Fruit fly (Drosophila melanogaster): ENCODE measurements around the gene ome.

ome gene

dm6 chr3L:14665802-14666351 lies 6.8 kb upstream of the ome start (continued):
- TF ChIP-seq Dll (GFP tag; IDR thresholded peaks at IDR 0.05; ENCODE audit: partially characterized antibody) (no peak), disco-r (GFP tag; optimal IDR thresholded peaks at IDR 0.05) (peak; percentile 79), hb (GFP tag; IDR thresholded peaks at IDR 0.05; ENCODE audit: partially characterized antibody) (no peak), lov (optimal IDR thresholded peaks at IDR 0.05) (no peak), lov (GFP tag; IDR thresholded peaks at IDR 0.05) (peak; percentile 88), Ptx1 (GFP tag; IDR thresholded peaks at IDR 0.05) (peak; percentile 86), Xbp1 (GFP tag; optimal IDR thresholded peaks at IDR 0.05) (peak; percentile 92), tin (GFP tag; optimal IDR thresholded peaks at IDR 0.05) (peak; percentile 91), Bteb2 (GFP tag; optimal IDR thresholded peaks at IDR 0.05) (peak; percentile 77), Oli (tag; optimal IDR thresholded peaks at IDR 0.05) (peak; percentile 92), HmgD (GFP tag; optimal IDR thresholded peaks at IDR 0.05) (peak; percentile 76), Drgx (GFP tag; IDR thresholded peaks at IDR 0.05) (peak; percentile 90), ind (GFP tag; optimal IDR thresholded peaks at IDR 0.05) (peak; percentile 80), CG1529 (GFP tag; optimal IDR thresholded peaks at IDR 0.05) (peak; percentile 86), klu (GFP tag; IDR thresholded peaks at IDR 0.05) (0 out of 2 replicates have a peak, but pooled peaks have one; percentile 35), CrebB (tag; optimal IDR thresholded peaks at IDR 0.05) (peak; percentile 83), CG6654 (GFP tag; optimal IDR thresholded peaks at IDR 0.05) (peak; percentile 71), CG4424 (GFP tag; optimal IDR thresholded peaks at IDR 0.05) (peak; percentile 75), Jarid2 (GFP tag; optimal IDR thresholded peaks at IDR 0.05) (peak; percentile 54), CG4707 (GFP tag; optimal IDR thresholded peaks at IDR 0.05) (peak; percentile 86), pan (optimal IDR thresholded peaks at IDR 0.05) (no peak), pan (GFP tag; optimal IDR thresholded peaks at IDR 0.05 in 1 of 2, IDR thresholded peaks at IDR 0.05 in 1 of 2) (peak in 1 of 2 experiments; percentile 90), her (GFP tag; optimal IDR thresholded peaks at IDR 0.05) (peak; percentile 79), CG1602 (GFP tag; optimal IDR thresholded peaks at IDR 0.05) (peak; percentile 87), bowl (GFP tag; IDR thresholded peaks at IDR 0.05) (0 out of 2 replicates have a peak, but pooled peaks have one; percentile 57), Lpt (GFP tag; optimal IDR thresholded peaks at IDR 0.05) (no peak), seq (GFP tag; IDR thresholded peaks at IDR 0.05) (peak; percentile 83), CG10321 (GFP tag; IDR thresholded peaks at IDR 0.05) (no peak), Spps (tag; optimal IDR thresholded peaks at IDR 0.05) (peak; percentile 85), ERR (GFP tag; optimal IDR thresholded peaks at IDR 0.05) (peak; percentile 79), CG30431 (GFP tag; optimal IDR thresholded peaks at IDR 0.05) (peak; percentile 82), CG12391 (tag; optimal IDR thresholded peaks at IDR 0.05) (peak; percentile 93), CG11696 (GFP tag; IDR thresholded peaks at IDR 0.05) (peak; percentile 73), knrl (GFP tag; IDR thresholded peaks at IDR 0.05; ENCODE audit: partially characterized antibody) (no peak), ci (GFP tag; IDR thresholded peaks at IDR 0.05) (peak; percentile 95), Kr (GFP tag; optimal IDR thresholded peaks at IDR 0.05) (no peak), CG8290 (GFP tag; optimal IDR thresholded peaks at IDR 0.05) (peak; percentile 68), CG8290 (tag; optimal IDR thresholded peaks at IDR 0.05) (peak; percentile 20 to 90), CG18764 (GFP tag; optimal IDR thresholded peaks at IDR 0.05) (peak; percentile 81), zen (tag; optimal IDR thresholded peaks at IDR 0.05) (peak; percentile 74), CG12219 (GFP tag; optimal IDR thresholded peaks at IDR 0.05) (peak; percentile 92), CG17328 (GFP tag; IDR thresholded peaks at IDR 0.05) (peak; percentile 91), CG6813 (GFP tag; optimal IDR thresholded peaks at IDR 0.05) (peak; percentile 78), grn (GFP tag; optimal IDR thresholded peaks at IDR 0.05) (peak; percentile 61), en (GFP tag; optimal IDR thresholded peaks at IDR 0.05) (peak; percentile 77), CG14965 (GFP tag; optimal IDR thresholded peaks at IDR 0.05; ENCODE audit: borderline replicate concordance) (peak; percentile 64), gro (GFP tag; optimal IDR thresholded peaks at IDR 0.05) (peak; percentile 89), Meics (GFP tag; optimal IDR thresholded peaks at IDR 0.05) (peak; percentile 85), gt (GFP tag; IDR thresholded peaks at IDR 0.05) (peak; percentile 57), phol (tag; optimal IDR thresholded peaks at IDR 0.05) (peak; percentile 81), Bgb (GFP tag; IDR thresholded peaks at IDR 0.05; ENCODE audit: partially characterized antibody) (no peak)

All from whole organism, embryonic.